Fruit fly (Drosophila melanogaster) whole organism, embryonic: ENCODE data around the gene PRL-1.

Experiments used
- Abd-B ChIP-seq: fragments of 200-800 bp; sonication (Bioruptor generic); optimal IDR thresholded peaks from 2 replicates; lab custom pipeline; 2018; ENCODE audit warnings: missing biosample characterization, mild to moderate bottlenecking, missing genetic modification characterization, moderate library complexity
- BEAF-32 ChIP-seq: fragments of 200-800 bp; sonication (Bioruptor generic); optimal IDR thresholded peaks from 3 replicates; lab custom pipeline; 2017; ENCODE audit warnings: missing biosample characterization, missing genetic modification characterization, mild to moderate bottlenecking, moderate library complexity, missing genetic modification reagents
- CG10267 ChIP-seq: fragments of 200-800 bp; sonication (Bioruptor generic); optimal IDR thresholded peaks from 2 replicates; lab custom pipeline; 2018; ENCODE audit warnings: missing biosample characterization, mild to moderate bottlenecking, missing genetic modification characterization, moderate library complexity
- CG11247 ChIP-seq: fragments of 200-800 bp; sonication (Bioruptor generic); IDR thresholded peaks from 2 replicates; pipeline ENCODE4 v1.3.6; 2022; ENCODE audit warnings: missing biosample characterization, missing genetic modification characterization
- CG12299 ChIP-seq: fragments of 200-800 bp; sonication (Bioruptor generic); optimal IDR thresholded peaks from 2 replicates; lab custom pipeline; 2018; ENCODE audit warnings: missing biosample characterization, mild to moderate bottlenecking, missing genetic modification characterization
- CG12391 ChIP-seq: fragments of 200-800 bp; sonication (Bioruptor generic); optimal IDR thresholded peaks from 3 replicates; lab custom pipeline; 2018; ENCODE audit warnings: missing biosample characterization, mild to moderate bottlenecking, missing genetic modification characterization, moderate library complexity
- CG12659 ChIP-seq: fragments of 200-800 bp; sonication (Bioruptor generic); optimal IDR thresholded peaks from 3 replicates; lab custom pipeline; 2017; ENCODE audit warnings: mild to moderate bottlenecking, missing biosample characterization, missing genetic modification reagents, missing genetic modification characterization
- CG14441 ChIP-seq: fragments of 200-800 bp; sonication (Bioruptor generic); IDR thresholded peaks from 2 replicates; pipeline ENCODE4 v1.3.6; 2022; ENCODE audit warnings: missing biosample characterization, missing genetic modification characterization
- CG14710 ChIP-seq: fragments of 200-800 bp; sonication (Bioruptor generic); optimal IDR thresholded peaks from 3 replicates; lab custom pipeline; 2019; ENCODE audit warnings: missing biosample characterization, mild to moderate bottlenecking, missing genetic modification characterization, moderate library complexity
- CG15514 ChIP-seq: fragments of 200-800 bp; sonication (Bioruptor generic); optimal IDR thresholded peaks from 3 replicates; lab custom pipeline; 2017; ENCODE audit warnings: missing biosample characterization, missing genetic modification characterization, mild to moderate bottlenecking, moderate library complexity, missing genetic modification reagents
- CG18262 ChIP-seq: fragments of 200-800 bp; optimal IDR thresholded peaks from 3 replicates; lab custom pipeline; 2019; ENCODE audit warnings: missing biosample characterization, mild to moderate bottlenecking, missing genetic modification characterization, moderate library complexity
- CG2116 ChIP-seq: fragments of 200-800 bp; sonication (Bioruptor generic); optimal IDR thresholded peaks from 3 replicates; lab custom pipeline; 2018; ENCODE audit warnings: missing biosample characterization, mild to moderate bottlenecking, missing genetic modification characterization
- CG2712 ChIP-seq: fragments of 200-800 bp; optimal IDR thresholded peaks from 3 replicates; lab custom pipeline; 2019; ENCODE audit warnings: missing biosample characterization, mild to moderate bottlenecking, missing genetic modification characterization, moderate library complexity
- CG30403 ChIP-seq: fragments of 200-800 bp; sonication (Bioruptor generic); optimal IDR thresholded peaks from 3 replicates; lab custom pipeline; 2016; ENCODE audit warnings: missing biosample characterization, missing genetic modification characterization
- CG5245 ChIP-seq: fragments of 200-800 bp; sonication (Bioruptor generic); optimal IDR thresholded peaks from 3 replicates; lab custom pipeline; 2016; ENCODE audit warnings: missing biosample characterization, missing genetic modification characterization
- CG7556 ChIP-seq: fragments of 200-800 bp; sonication (Bioruptor generic); optimal IDR thresholded peaks from 2 replicates; lab custom pipeline; 2017; ENCODE audit warnings: missing biosample characterization, mild to moderate bottlenecking, missing genetic modification characterization
- CG8388 ChIP-seq: fragments of 200-800 bp; sonication (Bioruptor generic); optimal IDR thresholded peaks from 2 replicates; lab custom pipeline; 2019; ENCODE audit warnings: missing biosample characterization, mild to moderate bottlenecking, missing genetic modification characterization, moderate library complexity
- CG8924 ChIP-seq: fragments of 200-800 bp; optimal IDR thresholded peaks from 3 replicates; lab custom pipeline; 2019; ENCODE audit warnings: missing biosample characterization, mild to moderate bottlenecking, missing genetic modification characterization, moderate library complexity
- CG9797 ChIP-seq: fragments of 200-800 bp; sonication (Bioruptor generic); optimal IDR thresholded peaks from 3 replicates; lab custom pipeline; 2018; ENCODE audit warnings: missing biosample characterization, mild to moderate bottlenecking, missing genetic modification characterization
- CTCF ChIP-seq: fragments of 200-800 bp; sonication (Bioruptor generic); optimal IDR thresholded peaks from 2 replicates; lab custom pipeline; 2017; ENCODE audit warnings: missing biosample characterization, mild to moderate bottlenecking, missing genetic modification characterization, moderate library complexity
- CoRest ChIP-seq: fragments of 200-800 bp; sonication (Bioruptor generic); optimal IDR thresholded peaks from 3 replicates; lab custom pipeline; 2018; ENCODE audit warnings: missing biosample characterization, mild to moderate bottlenecking, missing genetic modification characterization, moderate library complexity
- Dad ChIP-seq: fragments of 200-800 bp; sonication (Bioruptor generic); optimal IDR thresholded peaks from 3 replicates; lab custom pipeline; 2016; ENCODE audit warnings: missing biosample characterization, missing genetic modification characterization
- Dp ChIP-seq: fragments of 200-800 bp; sonication (Bioruptor generic); optimal IDR thresholded peaks from 2 replicates; lab custom pipeline; 2018; ENCODE audit warnings: missing biosample characterization, mild to moderate bottlenecking, missing genetic modification characterization, moderate library complexity
- E2f2 ChIP-seq: fragments of 200-800 bp; sonication (Bioruptor generic); IDR thresholded peaks from 2 replicates; pipeline ENCODE4 v1.3.6; 2022; ENCODE audit warnings: missing biosample characterization, missing genetic modification characterization
- HmgZ ChIP-seq: fragments of 200-800 bp; sonication (Bioruptor generic); optimal IDR thresholded peaks from 2 replicates; lab custom pipeline; 2018; ENCODE audit warnings: missing biosample characterization, mild to moderate bottlenecking, missing genetic modification characterization
- Ssrp ChIP-seq: fragments of 200-800 bp; sonication (Bioruptor generic); optimal IDR thresholded peaks from 2 replicates; lab custom pipeline; 2018; ENCODE audit warnings: missing biosample characterization, mild to moderate bottlenecking, missing genetic modification characterization, moderate library complexity
- Xbp1 ChIP-seq: fragments of 200-800 bp; sonication (Bioruptor generic); optimal IDR thresholded peaks from 3 replicates; lab custom pipeline; 2016; ENCODE audit warnings: missing biosample characterization, mild to moderate bottlenecking, missing genetic modification characterization
- crp ChIP-seq, 2 experiments: fragments of 200-800 bp; sonication (Bioruptor generic); optimal IDR thresholded peaks; 2 replicates in 1 of 2; 3 replicates in 1 of 2; lab custom pipeline; 2017; ENCODE audit warnings: missing biosample characterization in 2 of 2, missing genetic modification characterization in 2 of 2, mild to moderate bottlenecking in 1 of 2, moderate library complexity in 1 of 2
- cwo ChIP-seq: fragments of 200-800 bp; sonication (Bioruptor generic); optimal IDR thresholded peaks from 3 replicates; lab custom pipeline; 2017; ENCODE audit warnings: missing biosample characterization, missing genetic modification characterization, mild to moderate bottlenecking, moderate library complexity, missing genetic modification reagents
- ewg ChIP-seq: fragments of 200-800 bp; sonication (Bioruptor generic); optimal IDR thresholded peaks from 3 replicates; lab custom pipeline; 2017; ENCODE audit warnings: mild to moderate bottlenecking, missing biosample characterization, missing genetic modification reagents, missing genetic modification characterization
- gfzf ChIP-seq: fragments of 200-800 bp; sonication (Bioruptor generic); optimal IDR thresholded peaks from 2 replicates; lab custom pipeline; 2016; ENCODE audit warnings: missing biosample characterization, mild to moderate bottlenecking, missing genetic modification characterization, moderate library complexity
- grau ChIP-seq: fragments of 200-800 bp; optimal IDR thresholded peaks from 3 replicates; lab custom pipeline; 2019; ENCODE audit warnings: missing biosample characterization, mild to moderate bottlenecking, missing genetic modification characterization, moderate library complexity
- insv ChIP-seq, 2 experiments: fragments of 200-800 bp; sonication (Bioruptor generic); optimal IDR thresholded peaks; 3 replicates each; lab custom pipeline; 2016 to 2018; ENCODE audit warnings: missing biosample characterization in 2 of 2, missing genetic modification characterization in 2 of 2
- kay ChIP-seq: fragments of 200-800 bp; sonication (Bioruptor generic); optimal IDR thresholded peaks from 2 replicates; lab custom pipeline; 2016; ENCODE audit warnings: missing biosample characterization, missing genetic modification characterization
- otp ChIP-seq: fragments of 200-800 bp; sonication (Bioruptor generic); IDR thresholded peaks from 3 replicates; pipeline ENCODE4, ENCODE4 v1.3.6; 2022; ENCODE audit warnings: missing biosample characterization, missing genetic modification characterization
- pho ChIP-seq: fragments of 200-800 bp; sonication (Bioruptor generic); optimal IDR thresholded peaks from 2 replicates; lab custom pipeline; 2016; ENCODE audit warnings: missing biosample characterization, missing genetic modification characterization
- pzg ChIP-seq: fragments of 200-800 bp; sonication (Bioruptor generic); optimal IDR thresholded peaks from 3 replicates; lab custom pipeline; 2018; ENCODE audit warnings: missing biosample characterization, mild to moderate bottlenecking, missing genetic modification characterization, moderate library complexity
- row ChIP-seq: fragments of 200-800 bp; sonication (Bioruptor generic); IDR thresholded peaks from 3 replicates; pipeline ENCODE4 v1.3.6; 2022; ENCODE audit warnings: missing biosample characterization, missing genetic modification characterization
- sd ChIP-seq: fragments of 200-800 bp; sonication (Bioruptor generic); optimal IDR thresholded peaks from 3 replicates; lab custom pipeline; 2018; ENCODE audit warnings: missing biosample characterization, mild to moderate bottlenecking, missing genetic modification characterization, moderate library complexity
- stwl ChIP-seq: fragments of 200-800 bp; sonication (Bioruptor generic); optimal IDR thresholded peaks from 3 replicates; lab custom pipeline; 2018; ENCODE audit warnings: missing biosample characterization, mild to moderate bottlenecking, missing genetic modification characterization, moderate library complexity
- tll ChIP-seq, 2 experiments: fragments of 200-800 bp in 1 of 2; fragments of >200 bp in 1 of 2; sonication (Bioruptor generic) in 1 of 2; optimal IDR thresholded peaks; 2 replicates each; lab custom pipeline; 2017 to 2019; ENCODE audit warnings: missing biosample characterization in 2 of 2, missing genetic modification characterization in 2 of 2, mild to moderate bottlenecking in 1 of 2, moderate library complexity in 1 of 2
- tna ChIP-seq: fragments of 200-800 bp; sonication (Bioruptor generic); IDR thresholded peaks from 2 replicates; pipeline ENCODE4 v1.3.6; 2022; ENCODE audit warnings: missing biosample characterization, missing genetic modification characterization; ENCODE audit not compliant: partially characterized antibody
- trem ChIP-seq: fragments of 200-800 bp; optimal IDR thresholded peaks from 3 replicates; lab custom pipeline; 2019; ENCODE audit warnings: missing biosample characterization, mild to moderate bottlenecking, missing genetic modification characterization, moderate library complexity
- zf30C ChIP-seq: fragments of 200-800 bp; sonication (Bioruptor generic); optimal IDR thresholded peaks from 3 replicates; lab custom pipeline; 2018; ENCODE audit warnings: missing biosample characterization, mild to moderate bottlenecking, missing genetic modification characterization

The PRL-1 gene

dm6 chr2L:16261576-16262217, 4.3 kb upstream of the PRL-1 start, which contains the start of the genes twe and CG4935:
Gene twe, minus strand, starts transcription at chr2L:16261877.
Gene CG4935, plus strand, starts transcription at chr2L:16262141.
- TF ChIP-seq ewg (GFP tag; lab: Kevin White, UChicago) (peak; percentile 22), Ssrp (peak; percentile 44), row (peak; percentile 26; the same call in 1 of the 3 replicates), CG30403 (peak; percentile 16), grau (peak; percentile 14), Abd-B (GFP tag; lab: Kevin White, UChicago) (no peak), CG2116 (GFP tag; lab: Kevin White, UChicago) (peak; percentile 2), Dad (no peak), trem (peak; percentile 31), CTCF (peak; percentile 37), CG14441 (no peak), CG11247 (no peak), stwl (tag; lab: Kevin White, UChicago) (peak; percentile 46), tll (GFP tag; optimal IDR thresholded peaks at IDR 0.05; lab: Kevin White, UChicago) (no peak), CG8924 (tag; lab: Kevin White, UChicago) (peak; percentile 27), CG18262 (no peak), CG10267 (peak; percentile 26), pho (GFP tag; lab: Kevin White, UChicago) (peak; percentile 17), BEAF-32 (GFP tag; lab: Kevin White, UChicago) (peak; percentile 9), gfzf (peak; percentile 55), CG12299 (tag; lab: Kevin White, UChicago) (peak; percentile 3), E2f2 (GFP tag; lab: Robert Waterston, UW) (peak; percentile 77), Xbp1 (GFP tag; lab: Kevin White, UChicago) (peak; percentile 48), tna (GFP tag; lab: Robert Waterston, UW) (no peak), CG2712 (tag; lab: Kevin White, UChicago) (peak; percentile 1), CG12391 (tag; lab: Kevin White, UChicago) (peak; percentile 18), otp (GFP tag; lab: Robert Waterston, UW) (no peak), HmgZ (tag; lab: Kevin White, UChicago) (peak; percentile 1), pzg (GFP tag; lab: Kevin White, UChicago) (peak; percentile 11), CG15514 (GFP tag; lab: Kevin White, UChicago) (no peak), zf30C (peak; percentile 20), sd (tag; lab: Kevin White, UChicago) (peak; percentile 27), CoRest (peak; percentile 59), CG5245 (GFP tag; lab: Kevin White, UChicago) (no peak), kay (GFP tag; lab: Kevin White, UChicago) (peak; percentile 29), CG9797 (peak; percentile 19), Dp (GFP tag; lab: Kevin White, UChicago) (peak; percentile 70), CG14710 (tag; lab: Kevin White, UChicago) (peak; percentile 34), CG8388 (peak; percentile 30), CG12659 (GFP tag; lab: Kevin White, UChicago) (peak; percentile 26), crp (GFP tag; optimal IDR thresholded peaks at IDR 0.05; lab: Kevin White, UChicago) (no peak), insv (GFP tag; optimal IDR thresholded peaks at IDR 0.05; lab: Kevin White, UChicago) (no peak), CG7556 (GFP tag; lab: Kevin White, UChicago) (peak; percentile 2), cwo (GFP tag; lab: Kevin White, UChicago) (no peak)
- TF ChIP-seq, all 482 proteins: peak for 31
